Worm (Caenorhabditis elegans) whole organism, late embryonic: Measurements from ENCODE around the gene R05G6.10.

Experiments used
- F13H6.1 ChIP-seq: sonication (generic microtip); optimal IDR thresholded peaks from 2 replicates; lab custom pipeline; 2016; ENCODE audit warnings: missing genetic modification characterization, missing compliant biosample characterization
- K09A11.1 ChIP-seq: sonication (generic microtip); optimal IDR thresholded peaks from 2 replicates; lab custom pipeline; 2017; ENCODE audit warnings: antibody characterized with exemption, mild to moderate bottlenecking, missing genetic modification characterization, missing compliant biosample characterization; ENCODE audit not compliant: insufficient read depth
- ama-1 ChIP-seq: fragments of 150-350 bp; optimal IDR thresholded peaks from 2 replicates; lab custom pipeline; 2014
- ceh-18 ChIP-seq: sonication (generic microtip); optimal IDR thresholded peaks from 2 replicates; lab custom pipeline; 2016; ENCODE audit warnings: missing genetic modification characterization, missing compliant biosample characterization
- ceh-30 ChIP-seq: fragments of 150-350 bp; optimal IDR thresholded peaks from 2 replicates; lab custom pipeline; 2014; ENCODE audit warnings: missing biosample characterization, missing genetic modification characterization
- ceh-31 ChIP-seq: sonication (generic microtip); optimal IDR thresholded peaks from 2 replicates; lab custom pipeline; 2016; ENCODE audit warnings: missing genetic modification characterization, missing compliant biosample characterization
- ceh-45 ChIP-seq: fragments of 200-800 bp; sonication (Bioruptor generic); IDR thresholded peaks from 2 replicates; pipeline ENCODE4 v1.3.6; 2022; ENCODE audit warnings: missing genetic modification reagents, missing genetic modification characterization, missing compliant biosample characterization
- ceh-48 ChIP-seq: sonication (generic microtip); optimal IDR thresholded peaks from 2 replicates; lab custom pipeline; 2016; ENCODE audit warnings: missing genetic modification characterization, inconsistent platforms, missing compliant biosample characterization
- ceh-6 ChIP-seq: fragments of 200-800 bp; sonication (Bioruptor generic); optimal IDR thresholded peaks from 2 replicates; lab custom pipeline; 2018; ENCODE audit warnings: mild to moderate bottlenecking, missing genetic modification characterization, missing compliant biosample characterization
- che-1 ChIP-seq: sonication (generic microtip); optimal IDR thresholded peaks from 2 replicates; lab custom pipeline; 2016; ENCODE audit warnings: mild to moderate bottlenecking, missing genetic modification characterization, missing compliant biosample characterization
- dmd-4 ChIP-seq: sonication (generic microtip); optimal IDR thresholded peaks from 2 replicates; lab custom pipeline; 2016; ENCODE audit warnings: borderline replicate concordance, missing genetic modification characterization, missing compliant biosample characterization
- elt-4 ChIP-seq: sonication (generic microtip); optimal IDR thresholded peaks from 2 replicates; lab custom pipeline; 2016; ENCODE audit warnings: missing genetic modification characterization, missing compliant biosample characterization
- ets-4 ChIP-seq: sonication (generic microtip); optimal IDR thresholded peaks from 2 replicates; lab custom pipeline; 2016; ENCODE audit warnings: missing genetic modification characterization, missing compliant biosample characterization
- fkh-10 ChIP-seq: fragments of 150-350 bp; optimal IDR thresholded peaks from 2 replicates; lab custom pipeline; 2014; ENCODE audit warnings: missing biosample characterization, missing genetic modification reagents, missing genetic modification characterization
- hlh-13 ChIP-seq: fragments of 200-800 bp; sonication (Bioruptor generic); optimal IDR thresholded peaks from 2 replicates; lab custom pipeline; 2018; ENCODE audit warnings: mild to moderate bottlenecking, missing genetic modification characterization, missing compliant biosample characterization
- hlh-15 ChIP-seq: sonication (generic microtip); optimal IDR thresholded peaks from 2 replicates; lab custom pipeline; 2016; ENCODE audit warnings: missing genetic modification characterization, missing compliant biosample characterization
- hlh-6 ChIP-seq: sonication (generic microtip); optimal IDR thresholded peaks from 2 replicates; lab custom pipeline; 2016; ENCODE audit warnings: missing genotype, missing genetic modification characterization, missing compliant biosample characterization
- lim-6 ChIP-seq: sonication (generic microtip); optimal IDR thresholded peaks from 2 replicates; lab custom pipeline; 2016; ENCODE audit warnings: missing genetic modification characterization, missing compliant biosample characterization
- lin-11 ChIP-seq: fragments of 200-800 bp; sonication (Bioruptor generic); optimal IDR thresholded peaks from 2 replicates; lab custom pipeline; 2018; ENCODE audit warnings: mild to moderate bottlenecking, missing genetic modification characterization, missing compliant biosample characterization
- nfya-1 ChIP-seq: sonication (generic microtip); optimal IDR thresholded peaks from 2 replicates; lab custom pipeline; 2017; ENCODE audit warnings: missing genetic modification characterization, mild to moderate bottlenecking, missing compliant biosample characterization, antibody characterized with exemption, moderate library complexity
- nhr-11 ChIP-seq: fragments of 150-350 bp; optimal IDR thresholded peaks from 2 replicates; lab custom pipeline; 2014; ENCODE audit warnings: missing biosample characterization, missing genetic modification characterization
- nhr-232 ChIP-seq: sonication (generic microtip); optimal IDR thresholded peaks from 2 replicates; lab custom pipeline; 2016; ENCODE audit warnings: missing genetic modification characterization, missing compliant biosample characterization
- npax-4 ChIP-seq: sonication (generic microtip); optimal IDR thresholded peaks from 2 replicates; lab custom pipeline; 2016; ENCODE audit warnings: missing genetic modification characterization, missing compliant biosample characterization
- odd-2 ChIP-seq: sonication (generic microtip); optimal IDR thresholded peaks from 2 replicates; lab custom pipeline; 2017; ENCODE audit warnings: antibody characterized with exemption, mild to moderate bottlenecking, missing genetic modification characterization, missing compliant biosample characterization
- pax-1 ChIP-seq: fragments of 150-350 bp; optimal IDR thresholded peaks from 2 replicates; lab custom pipeline; 2014; ENCODE audit warnings: missing biosample characterization, missing genetic modification characterization
- pha-2 ChIP-seq: sonication (generic microtip); optimal IDR thresholded peaks from 2 replicates; lab custom pipeline; 2017; ENCODE audit warnings: mild to moderate bottlenecking, missing genetic modification characterization, missing compliant biosample characterization
- ref-2 ChIP-seq: sonication (generic microtip); optimal IDR thresholded peaks from 2 replicates; lab custom pipeline; 2016; ENCODE audit warnings: missing genetic modification characterization, missing compliant biosample characterization
- sox-2 ChIP-seq: fragments of 200-800 bp; sonication (Bioruptor generic); IDR thresholded peaks from 2 replicates; pipeline ENCODE4 v1.3.6; 2022; ENCODE audit warnings: missing genetic modification reagents, missing genetic modification characterization, missing compliant biosample characterization
- sox-4 ChIP-seq: sonication (generic microtip); optimal IDR thresholded peaks from 2 replicates; lab custom pipeline; 2017; ENCODE audit warnings: mild to moderate bottlenecking, missing genetic modification characterization, inconsistent platforms, missing compliant biosample characterization
- tbx-7 ChIP-seq: sonication (generic microtip); optimal IDR thresholded peaks from 2 replicates; lab custom pipeline; 2016; ENCODE audit warnings: missing genotype, missing genetic modification characterization, missing compliant biosample characterization
- unc-3 ChIP-seq, 2 experiments: fragments of 200-800 bp in 1 of 2; sonication (Bioruptor generic) in 1 of 2; sonication (generic microtip) in 1 of 2; conservative IDR thresholded peaks in 1 of 2; optimal IDR thresholded peaks in 1 of 2; 2 replicates each; pipeline versions ENCODE4 v1.3.6 to Lab custom; 2016 to 2022; ENCODE audit warnings: missing compliant biosample characterization in 2 of 2, missing genetic modification characterization in 2 of 2, missing genetic modification reagents in 1 of 2
- unc-42 ChIP-seq: sonication (generic microtip); optimal IDR thresholded peaks from 2 replicates; lab custom pipeline; 2016; ENCODE audit warnings: missing genotype, missing genetic modification characterization, missing compliant biosample characterization
- unc-55 ChIP-seq: sonication (generic microtip); optimal IDR thresholded peaks from 2 replicates; lab custom pipeline; 2017; ENCODE audit warnings: missing biosample characterization, missing genetic modification reagents, missing genetic modification characterization
- unc-86 ChIP-seq: sonication (generic microtip); optimal IDR thresholded peaks from 2 replicates; lab custom pipeline; 2016; ENCODE audit warnings: missing genetic modification characterization, missing compliant biosample characterization

R05G6.10 gene

DNA sequence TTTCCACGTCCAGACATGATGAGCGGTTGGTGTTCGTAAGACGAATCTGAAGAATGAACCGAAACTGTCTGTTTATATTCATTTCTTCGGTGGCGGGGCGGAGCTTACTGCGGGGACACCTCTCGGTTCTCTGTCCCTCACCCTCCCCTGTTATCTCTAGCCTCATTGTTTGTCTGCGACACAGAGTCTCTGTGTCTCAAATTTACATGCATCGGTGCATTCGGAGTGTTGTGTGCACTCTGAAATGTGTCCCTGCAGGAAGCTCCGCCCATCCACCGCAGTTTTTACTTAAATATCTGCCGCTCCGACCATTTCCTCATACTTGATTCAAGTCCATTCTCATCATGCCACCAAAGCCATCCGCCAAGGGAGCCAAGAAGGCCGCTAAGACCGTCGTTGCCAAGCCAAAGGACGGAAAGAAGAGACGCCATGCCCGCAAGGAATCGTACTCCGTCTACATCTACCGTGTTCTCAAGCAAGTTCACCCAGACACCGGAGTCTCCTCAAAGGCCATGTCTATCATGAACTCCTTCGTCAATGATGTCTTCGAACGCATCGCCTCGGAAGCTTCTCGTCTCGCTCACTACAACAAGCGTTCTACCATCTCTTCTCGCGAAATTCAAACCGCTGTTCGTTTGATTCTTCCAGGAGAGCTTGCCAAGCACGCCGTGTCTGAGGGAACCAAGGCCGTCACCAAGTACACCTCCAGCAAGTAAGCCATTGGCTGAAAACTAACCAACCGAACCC, 56.0 kb downstream of the R05G6.10 start, which contains the start of the genes his-61 and his-62 (continued):
- peak; percentile 61 for TF ChIP-seq ets-4
- TF ChIP-seq ref-2 (tag; lab: Kevin White, UChicago), result peak; percentile 67
- peak; percentile 43 for TF ChIP-seq ceh-18
- peak; percentile 81 for TF ChIP-seq nfya-1 (tag; lab: Kevin White, UChicago)
- no peak for TF ChIP-seq che-1
- peak; percentile 36 for TF ChIP-seq hlh-6 (tag; lab: Kevin White, UChicago)
- TF ChIP-seq sox-2 (GFP tag; lab: Robert Waterston, UW), result peak; percentile 90
- TF ChIP-seq unc-42 (tag; lab: Kevin White, UChicago), result peak; percentile 43

- TF ChIP-seq odd-2 (no peak), sox-4 (tag; lab: Kevin White, UChicago) (no peak), hlh-13 (no peak), npax-4 (tag; lab: Kevin White, UChicago) (no peak), unc-86 (tag; lab: Kevin White, UChicago) (no peak), fkh-10 (no peak), elt-4 (tag; lab: Kevin White, UChicago) (no peak), ceh-48 (tag; lab: Kevin White, UChicago) (no peak)
These were observed 64.2 kb downstream of the R05G6.10 start, which contains the start of gene rod-1 for ce11 chrIV:7478134-7478533. Gene rod-1, plus strand, starts transcription at chrIV:7478452.

DNA sequence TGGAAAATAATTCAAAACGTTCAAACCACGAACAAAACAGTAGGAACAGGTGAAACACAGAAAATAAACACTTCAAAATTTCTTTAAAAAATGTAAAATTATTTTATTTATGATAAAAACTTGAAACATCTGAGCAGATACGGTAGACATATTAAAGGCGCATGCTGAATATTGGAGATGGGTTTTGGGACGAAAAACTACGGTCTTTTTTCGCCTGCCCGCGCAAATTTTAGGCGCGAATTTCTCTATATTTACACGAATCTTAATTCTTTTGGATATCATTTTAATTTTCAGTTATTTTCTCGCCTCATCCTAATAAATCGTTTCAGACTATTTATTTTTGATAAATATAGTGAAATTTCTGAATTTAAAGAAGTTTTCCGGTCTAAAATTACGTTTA, 64.6 kb downstream of the R05G6.10 start:
- TF ChIP-seq lim-6 (no peak), npax-4 (tag; lab: Kevin White, UChicago) (no peak), dmd-4 (tag; lab: Kevin White, UChicago) (no peak), fkh-10 (no peak), tbx-7 (tag; lab: Kevin White, UChicago) (no peak), hlh-15 (tag; lab: Kevin White, UChicago) (no peak), unc-3 (GFP tag; conservative IDR thresholded peaks at IDR 0.05; lab: Robert Waterston, UW) (no peak), unc-3 (tag; optimal IDR thresholded peaks at IDR 0.05; lab: Kevin White, UChicago) (no peak), ama-1 (lab: Kevin White, UChicago) (no peak), ceh-6 (GFP tag; lab: Kevin White, UChicago) (no peak), F13H6.1 (tag; lab: Kevin White, UChicago) (no peak), elt-4 (tag; lab: Kevin White, UChicago) (no peak), unc-55 (GFP tag; lab: Kevin White, UChicago) (no peak), nhr-232 (tag; lab: Kevin White, UChicago) (no peak)

DNA sequence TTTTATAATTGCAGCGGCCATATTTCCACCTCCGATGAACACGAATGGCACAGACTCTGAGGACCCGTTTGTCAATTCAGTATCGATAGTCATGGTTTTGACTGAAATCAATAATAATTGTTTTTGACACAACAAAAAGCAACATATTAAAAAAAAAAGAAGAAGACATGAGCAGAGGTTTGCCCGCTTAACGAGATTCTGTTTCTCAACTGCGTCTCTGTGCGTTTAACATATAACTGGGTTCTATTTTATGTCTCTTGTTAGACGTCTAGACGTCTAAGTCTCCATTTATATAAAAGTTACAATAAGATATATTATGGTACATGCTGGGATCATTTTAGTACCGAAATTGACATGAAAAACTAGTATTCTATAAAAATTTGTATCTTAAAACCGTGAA, 65.1 kb downstream of the R05G6.10 start, which contains the start of gene pycr-4:
Gene pycr-4, minus strand, starts transcription at position 101 of the 400 bp plus-strand sequence.
- TF ChIP-seq sox-2 (GFP tag; lab: Robert Waterston, UW) (no peak), pax-1 (tag; lab: Kevin White, UChicago) (no peak), nhr-11 (no peak), ceh-30 (tag; lab: Kevin White, UChicago) (no peak), unc-3 (GFP tag; conservative IDR thresholded peaks at IDR 0.05; lab: Robert Waterston, UW) (no peak), unc-3 (tag; optimal IDR thresholded peaks at IDR 0.05; lab: Kevin White, UChicago) (no peak), K09A11.1 (tag; lab: Kevin White, UChicago) (no peak), ceh-31 (tag; lab: Kevin White, UChicago) (no peak), ceh-45 (GFP tag; lab: Robert Waterston, UW) (no peak), nhr-232 (tag; lab: Kevin White, UChicago) (no peak), lin-11 (tag; lab: Kevin White, UChicago) (no peak), pha-2 (no peak), che-1 (no peak)
